Fruit fly (Drosophila melanogaster) whole organism, embryonic: ENCODE results near the gene CG46465.
A peak's percentile ranks its signal among the peaks of the same experiment; 100 is the strongest.

Experiments
- Aef1 ChIP-seq: fragments of 200-800 bp; sonication (Bioruptor generic); IDR thresholded peaks from 3 replicates; pipeline ENCODE4 v1.3.6; 2022; ENCODE audit warnings: missing biosample characterization, missing genetic modification characterization
- CG10267 ChIP-seq: fragments of 200-800 bp; sonication (Bioruptor generic); optimal IDR thresholded peaks from 2 replicates; lab custom pipeline; 2018; ENCODE audit warnings: missing biosample characterization, mild to moderate bottlenecking, missing genetic modification characterization, moderate library complexity
- CG11085 ChIP-seq: fragments of 200-800 bp; sonication (Bioruptor generic); IDR thresholded peaks from 2 replicates; pipeline ENCODE4 v1.3.6; 2022; ENCODE audit warnings: missing biosample characterization, missing genetic modification characterization
- CG12299 ChIP-seq: fragments of 200-800 bp; sonication (Bioruptor generic); optimal IDR thresholded peaks from 2 replicates; lab custom pipeline; 2018; ENCODE audit warnings: missing biosample characterization, mild to moderate bottlenecking, missing genetic modification characterization
- CG13287 ChIP-seq: fragments of 200-800 bp; sonication (Bioruptor generic); IDR thresholded peaks from 2 replicates; pipeline ENCODE4 v1.3.6; 2022; ENCODE audit warnings: missing biosample characterization, missing genetic modification characterization; ENCODE audit not compliant: partially characterized antibody
- CG14710 ChIP-seq: fragments of 200-800 bp; sonication (Bioruptor generic); optimal IDR thresholded peaks from 3 replicates; lab custom pipeline; 2019; ENCODE audit warnings: missing biosample characterization, mild to moderate bottlenecking, missing genetic modification characterization, moderate library complexity
- CG15514 ChIP-seq: fragments of 200-800 bp; sonication (Bioruptor generic); optimal IDR thresholded peaks from 3 replicates; lab custom pipeline; 2017; ENCODE audit warnings: missing biosample characterization, missing genetic modification characterization, mild to moderate bottlenecking, moderate library complexity, missing genetic modification reagents
- CG16815 ChIP-seq: fragments of 200-800 bp; sonication (Bioruptor generic); optimal IDR thresholded peaks from 3 replicates; lab custom pipeline; 2017; ENCODE audit warnings: missing biosample characterization, mild to moderate bottlenecking, missing genetic modification characterization
- CG17912 ChIP-seq: fragments of 200-800 bp; sonication (Bioruptor generic); optimal IDR thresholded peaks from 2 replicates; lab custom pipeline; 2018; ENCODE audit warnings: missing biosample characterization, mild to moderate bottlenecking, missing genetic modification characterization
- CG2202 ChIP-seq: fragments of 200-800 bp; sonication (Bioruptor generic); optimal IDR thresholded peaks from 2 replicates; lab custom pipeline; 2018; ENCODE audit warnings: missing biosample characterization, mild to moderate bottlenecking, missing genetic modification characterization
- CG2712 ChIP-seq: fragments of 200-800 bp; optimal IDR thresholded peaks from 3 replicates; lab custom pipeline; 2019; ENCODE audit warnings: missing biosample characterization, mild to moderate bottlenecking, missing genetic modification characterization, moderate library complexity
- CG30431 ChIP-seq: fragments of 200-800 bp; sonication (Bioruptor generic); optimal IDR thresholded peaks from 2 replicates; lab custom pipeline; 2017; ENCODE audit warnings: missing biosample characterization, missing genetic modification characterization
- CG31365 ChIP-seq: fragments of 200-800 bp; sonication (Bioruptor generic); optimal IDR thresholded peaks from 2 replicates; lab custom pipeline; 2018; ENCODE audit warnings: missing biosample characterization, mild to moderate bottlenecking, missing genetic modification characterization
- CG3163 ChIP-seq: fragments of 200-800 bp; sonication (Bioruptor generic); optimal IDR thresholded peaks from 3 replicates; lab custom pipeline; 2016; ENCODE audit warnings: missing biosample characterization, missing genetic modification characterization
- CG3407 ChIP-seq: fragments of 200-800 bp; sonication (Bioruptor generic); optimal IDR thresholded peaks from 2 replicates; lab custom pipeline; 2018; ENCODE audit warnings: missing biosample characterization, mild to moderate bottlenecking, missing genetic modification characterization
- CG3838 ChIP-seq: fragments of 200-800 bp; sonication (Bioruptor generic); optimal IDR thresholded peaks from 3 replicates; lab custom pipeline; 2016; ENCODE audit warnings: missing biosample characterization, missing genetic modification characterization
- CG5180 ChIP-seq: fragments of 200-800 bp; sonication (Bioruptor generic); optimal IDR thresholded peaks from 3 replicates; lab custom pipeline; 2017; ENCODE audit warnings: missing biosample characterization, missing genetic modification characterization, mild to moderate bottlenecking, moderate library complexity, missing genetic modification reagents
- CG6683 ChIP-seq: fragments of 200-800 bp; sonication (Bioruptor generic); optimal IDR thresholded peaks from 2 replicates; lab custom pipeline; 2017; ENCODE audit warnings: missing biosample characterization, mild to moderate bottlenecking, missing genetic modification characterization, missing genetic modification reagents
- CG6689 ChIP-seq: fragments of 200-800 bp; sonication (Bioruptor generic); IDR thresholded peaks from 2 replicates; pipeline ENCODE4 v1.3.6; 2022; ENCODE audit warnings: missing biosample characterization, missing genetic modification characterization
- CG6813 ChIP-seq: fragments of 200-800 bp; sonication (Bioruptor generic); optimal IDR thresholded peaks from 2 replicates; lab custom pipeline; 2017; ENCODE audit warnings: missing biosample characterization, missing genetic modification characterization, mild to moderate bottlenecking, moderate library complexity, missing genetic modification reagents
- CG7372 ChIP-seq: fragments of 200-800 bp; sonication (Bioruptor generic); IDR thresholded peaks from 2 replicates; pipeline ENCODE4 v1.3.6; 2022; ENCODE audit warnings: missing biosample characterization, missing genetic modification characterization
- CG8765 ChIP-seq: fragments of 200-800 bp; sonication (Bioruptor generic); IDR thresholded peaks from 2 replicates; pipeline ENCODE4 v1.3.6; 2022; ENCODE audit warnings: missing biosample characterization, missing genetic modification characterization
- CoRest ChIP-seq: fragments of 200-800 bp; sonication (Bioruptor generic); optimal IDR thresholded peaks from 3 replicates; lab custom pipeline; 2018; ENCODE audit warnings: missing biosample characterization, mild to moderate bottlenecking, missing genetic modification characterization, moderate library complexity
- Deaf1 ChIP-seq: fragments of 200-800 bp; optimal IDR thresholded peaks from 3 replicates; lab custom pipeline; 2019; ENCODE audit warnings: missing biosample characterization, mild to moderate bottlenecking, missing genetic modification characterization, moderate library complexity
- Eip74EF ChIP-seq, 2 experiments: fragments of 200-800 bp in 1 of 2; fragments of >200 bp in 1 of 2; sonication (Bioruptor generic) in 1 of 2; optimal IDR thresholded peaks; 2 replicates each; lab custom pipeline; 2017 to 2019; ENCODE audit warnings: missing biosample characterization in 2 of 2, missing genetic modification characterization in 2 of 2, mild to moderate bottlenecking in 1 of 2, moderate library complexity in 1 of 2
- Elba2 ChIP-seq: fragments of 200-800 bp; sonication (Bioruptor generic); optimal IDR thresholded peaks from 3 replicates; lab custom pipeline; 2016; ENCODE audit warnings: missing biosample characterization, missing genetic modification characterization
- H15 ChIP-seq: fragments of 200-800 bp; sonication (Bioruptor generic); IDR thresholded peaks from 3 replicates; pipeline ENCODE4 v1.3.6; 2022; ENCODE audit warnings: missing biosample characterization, missing genetic modification characterization
- Hey ChIP-seq: fragments of 200-800 bp; sonication (Bioruptor generic); optimal IDR thresholded peaks from 3 replicates; lab custom pipeline; 2018; ENCODE audit warnings: missing biosample characterization, mild to moderate bottlenecking, missing genetic modification characterization
- Lhr ChIP-seq: fragments of 200-800 bp; sonication (Bioruptor generic); optimal IDR thresholded peaks from 3 replicates; lab custom pipeline; 2017; ENCODE audit warnings: mild to moderate bottlenecking, missing biosample characterization, missing genetic modification reagents, missing genetic modification characterization
- Med ChIP-seq: fragments of 200-800 bp; sonication (Bioruptor generic); peaks from one replicate; lab custom pipeline; 2016; ENCODE audit warnings: missing biosample characterization, missing genetic modification characterization, mild to moderate bottlenecking, inconsistent platforms, moderate library complexity
- Meics ChIP-seq: fragments of 200-800 bp; sonication (Bioruptor generic); optimal IDR thresholded peaks from 2 replicates; lab custom pipeline; 2017; ENCODE audit warnings: missing biosample characterization, mild to moderate bottlenecking, missing genetic modification characterization
- PHDP ChIP-seq: fragments of 200-800 bp; sonication (Bioruptor generic); optimal IDR thresholded peaks from 3 replicates; lab custom pipeline; 2018; ENCODE audit warnings: missing biosample characterization, mild to moderate bottlenecking, missing genetic modification characterization, moderate library complexity
- Sin3A ChIP-seq: fragments of >200 bp; optimal IDR thresholded peaks from 2 replicates; lab custom pipeline; 2018
- Ssrp ChIP-seq: fragments of 200-800 bp; sonication (Bioruptor generic); optimal IDR thresholded peaks from 2 replicates; lab custom pipeline; 2018; ENCODE audit warnings: missing biosample characterization, mild to moderate bottlenecking, missing genetic modification characterization, moderate library complexity
- al ChIP-seq: fragments of 200-800 bp; sonication (Bioruptor generic); IDR thresholded peaks from 2 replicates; pipeline ENCODE4 v1.3.6; 2022; ENCODE audit warnings: missing biosample characterization, missing genetic modification characterization
- dati ChIP-seq: fragments of 200-800 bp; sonication (Bioruptor generic); IDR thresholded peaks from 2 replicates; pipeline ENCODE4 v1.3.6; 2022; ENCODE audit warnings: missing biosample characterization, missing genetic modification characterization
- grau ChIP-seq: fragments of 200-800 bp; optimal IDR thresholded peaks from 3 replicates; lab custom pipeline; 2019; ENCODE audit warnings: missing biosample characterization, mild to moderate bottlenecking, missing genetic modification characterization, moderate library complexity
- grn ChIP-seq: fragments of 200-800 bp; sonication (Bioruptor generic); optimal IDR thresholded peaks from 3 replicates; lab custom pipeline; 2017; ENCODE audit warnings: missing biosample characterization, missing genetic modification characterization
- kah ChIP-seq: fragments of 200-800 bp; sonication (Bioruptor generic); optimal IDR thresholded peaks from 2 replicates; lab custom pipeline; 2018; ENCODE audit warnings: missing biosample characterization, mild to moderate bottlenecking, missing genetic modification characterization
- lilli ChIP-seq: fragments of 200-800 bp; sonication (Bioruptor generic); optimal IDR thresholded peaks from 3 replicates; lab custom pipeline; 2016; ENCODE audit warnings: missing biosample characterization, missing genetic modification characterization
- nerfin-1 ChIP-seq: fragments of 200-800 bp; sonication (Bioruptor generic); optimal IDR thresholded peaks from 3 replicates; lab custom pipeline; 2019; ENCODE audit warnings: missing biosample characterization, mild to moderate bottlenecking, missing genetic modification characterization, moderate library complexity
- nerfin-2 ChIP-seq: fragments of 200-800 bp; sonication (Bioruptor generic); IDR thresholded peaks from 2 replicates; pipeline ENCODE4 v1.3.6; 2022; ENCODE audit warnings: missing biosample characterization, missing genetic modification characterization; ENCODE audit not compliant: partially characterized antibody
- pfk ChIP-seq: fragments of 200-800 bp; sonication (Bioruptor generic); optimal IDR thresholded peaks from 2 replicates; lab custom pipeline; 2018; ENCODE audit warnings: missing biosample characterization, mild to moderate bottlenecking, missing genetic modification characterization, moderate library complexity
- pros ChIP-seq: fragments of 200-800 bp; sonication (Bioruptor generic); optimal IDR thresholded peaks from 3 replicates; lab custom pipeline; 2019; ENCODE audit warnings: missing biosample characterization, mild to moderate bottlenecking, missing genetic modification characterization, moderate library complexity
- ro ChIP-seq: fragments of 200-800 bp; sonication (Bioruptor generic); IDR thresholded peaks from 2 replicates; pipeline ENCODE4 v1.3.6; 2022; ENCODE audit warnings: missing biosample characterization, missing genetic modification characterization
- sim ChIP-seq: fragments of 200-800 bp; sonication (Bioruptor generic); IDR thresholded peaks from 2 replicates; pipeline ENCODE4 v1.3.6; 2022; ENCODE audit warnings: missing biosample characterization, missing genetic modification characterization
- sima ChIP-seq: fragments of 200-800 bp; sonication (Bioruptor generic); optimal IDR thresholded peaks from 2 replicates; lab custom pipeline; 2016; ENCODE audit warnings: missing biosample characterization, missing genetic modification characterization
- ttk ChIP-seq: fragments of 200-800 bp; sonication (Bioruptor generic); IDR thresholded peaks from 2 replicates; pipeline ENCODE4 v2.1.2; 2022; ENCODE audit warnings: missing biosample characterization, missing genetic modification characterization
- wdn ChIP-seq: fragments of 200-800 bp; sonication (Bioruptor generic); IDR thresholded peaks from 2 replicates; pipeline ENCODE4 v1.3.6; 2022; ENCODE audit warnings: missing biosample characterization, missing genetic modification characterization

Gene CG46465

dm6 chr2L:18944175-18945012 lies 47.9 kb upstream of the CG46465 start (continued):
- peak; percentile 0 for TF ChIP-seq CG2712 (tag; lab: Kevin White, UChicago)
- TF ChIP-seq CG10267 (tag; lab: Kevin White, UChicago) = peak; percentile 15
- TF ChIP-seq Aef1 = no peak
- TF ChIP-seq CG6683 = no peak
- TF ChIP-seq Elba2 = no peak
- no peak for TF ChIP-seq dati
- no peak for TF ChIP-seq CG3163 (GFP tag; lab: Kevin White, UChicago)
- TF ChIP-seq wdn = no peak
- peak; percentile 15 for TF ChIP-seq CG3407 (GFP tag; lab: Kevin White, UChicago)
- TF ChIP-seq CG16815 = no peak
- no peak for TF ChIP-seq Hey
- no peak for TF ChIP-seq kah (GFP tag; lab: Kevin White, UChicago)
- peak; percentile 88 for TF ChIP-seq Deaf1 (tag; lab: Kevin White, UChicago)
- no peak for TF ChIP-seq CG17912
- TF ChIP-seq CG2202 (tag; lab: Kevin White, UChicago) = no peak
- no peak for TF ChIP-seq sim (GFP tag; lab: Robert Waterston, UW)
- TF ChIP-seq Lhr = peak; percentile 99
- peak; percentile 93 for TF ChIP-seq pfk (GFP tag; lab: Kevin White, UChicago)
- no peak for TF ChIP-seq H15 (GFP tag; lab: Robert Waterston, UW)
- no peak for TF ChIP-seq CG7372
- TF ChIP-seq Ssrp (tag; lab: Kevin White, UChicago) = no peak
- TF ChIP-seq PHDP (tag; lab: Kevin White, UChicago) = no peak
- no peak for TF ChIP-seq sima (GFP tag; lab: Kevin White, UChicago)
- TF ChIP-seq Sin3A = peak; percentile 36
- TF ChIP-seq CG14710 (tag; lab: Kevin White, UChicago) = no peak
- TF ChIP-seq CG13287 (GFP tag; lab: Robert Waterston, UW) = no peak
- no peak for TF ChIP-seq CG12299 (tag; lab: Kevin White, UChicago)
- TF ChIP-seq lilli (GFP tag; lab: Kevin White, UChicago) = no peak
- no peak for TF ChIP-seq nerfin-2 (GFP tag; lab: Robert Waterston, UW)
- TF ChIP-seq Eip74EF (GFP tag; optimal IDR thresholded peaks at IDR 0.05; lab: Kevin White, UChicago) = peak in 1 of 2 experiments; percentile 10
- TF ChIP-seq ro (GFP tag; lab: Robert Waterston, UW) = no peak
- TF ChIP-seq al (GFP tag; lab: Robert Waterston, UW) = no peak
- no peak for TF ChIP-seq CG30431 (GFP tag; lab: Kevin White, UChicago)
- no peak for TF ChIP-seq Meics (GFP tag; lab: Kevin White, UChicago)
- peak; percentile 100 for TF ChIP-seq pros (GFP tag; lab: Kevin White, UChicago)
- TF ChIP-seq CG5180 (GFP tag; lab: Kevin White, UChicago) = peak; percentile 67
- TF ChIP-seq CoRest (tag; lab: Kevin White, UChicago) = peak; percentile 52
- no peak for TF ChIP-seq grn (GFP tag; lab: Kevin White, UChicago)
- TF ChIP-seq CG8765 = no peak
- TF ChIP-seq CG3838 = peak; percentile 99
- no peak for TF ChIP-seq grau
- TF ChIP-seq CG11085 (GFP tag; lab: Robert Waterston, UW) = no peak
- TF ChIP-seq nerfin-1 (tag; lab: Kevin White, UChicago) = peak; percentile 9
- peak; percentile 21 for TF ChIP-seq CG6813 (GFP tag; lab: Kevin White, UChicago)
- TF ChIP-seq Med (GFP tag; lab: Kevin White, UChicago) = peak; percentile 84
- TF ChIP-seq CG31365 = peak; percentile 33
- TF ChIP-seq ttk (GFP tag; lab: Robert Waterston, UW) = no peak
- peak; percentile 92 for TF ChIP-seq CG15514 (GFP tag; lab: Kevin White, UChicago)
- TF ChIP-seq CG6689 (GFP tag; lab: Robert Waterston, UW) = no peak
